Fruit fly (Drosophila melanogaster): ENCODE results near the gene CG7218.
A peak's percentile ranks its signal among the peaks of the same experiment; 100 is the strongest.

Gene CG7218

DNA sequence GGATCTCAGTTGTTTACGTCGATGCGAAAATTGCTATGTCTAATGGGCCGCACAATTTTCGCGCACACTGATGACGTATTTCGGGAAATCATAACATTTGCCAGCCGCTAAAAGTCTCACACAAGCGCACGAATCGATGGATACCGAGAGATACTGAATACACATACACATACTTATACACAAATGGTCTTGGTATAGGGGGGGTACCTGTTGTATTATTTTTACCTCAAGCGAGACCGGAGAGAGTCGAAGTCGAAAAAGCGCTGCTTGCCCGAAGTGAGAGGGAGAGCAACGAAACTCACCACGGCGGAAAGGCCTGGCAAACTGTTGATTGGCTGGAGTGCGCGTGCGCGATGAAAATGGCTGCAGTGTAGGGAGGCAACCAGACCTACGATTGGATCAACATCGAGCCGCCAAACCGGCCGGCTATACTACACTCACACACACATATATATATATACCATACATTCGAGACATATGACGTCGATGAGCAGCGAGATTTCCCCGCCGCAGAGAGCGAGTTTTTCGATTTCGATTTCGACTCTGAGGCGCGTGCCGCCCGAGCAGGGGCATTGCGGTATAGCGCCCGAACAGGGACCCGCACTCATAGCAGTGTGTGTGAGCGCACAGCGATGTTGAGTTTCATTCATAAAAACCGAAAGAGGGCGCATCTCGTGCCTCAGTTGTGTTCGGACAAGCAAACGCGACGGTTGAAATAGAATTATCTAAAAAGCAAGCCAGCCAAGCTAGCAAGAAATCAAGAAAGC, 42.6 kb downstream of the CG7218 start (continued):
- TF ChIP-seq CG42726 (GFP tag; IDR thresholded peaks at IDR 0.05; ENCODE audit: partially characterized antibody) (0 out of 2 replicates have a peak, but pooled peaks have one; percentile 8), CG9437 (GFP tag; optimal IDR thresholded peaks at IDR 0.05) (no peak), CG1602 (GFP tag; optimal IDR thresholded peaks at IDR 0.05) (no peak), Max (GFP tag; optimal IDR thresholded peaks at IDR 0.05) (no peak), HLHmδ (GFP tag; optimal IDR thresholded peaks at IDR 0.05) (peak; percentile 85), gcm (GFP tag; optimal IDR thresholded peaks at IDR 0.05) (peak; percentile 68), cg (GFP tag; optimal IDR thresholded peaks at IDR 0.05) (peak; percentile 97), mirr (GFP tag; optimal IDR thresholded peaks at IDR 0.05) (peak; percentile 8), CG8089 (GFP tag; optimal IDR thresholded peaks at IDR 0.05) (no peak), CG12104 (GFP tag; optimal IDR thresholded peaks at IDR 0.05) (no peak), sens-2 (GFP tag; IDR thresholded peaks at IDR 0.05) (no peak), gsb (GFP tag; IDR thresholded peaks at IDR 0.05) (no peak), cwo (GFP tag; optimal IDR thresholded peaks at IDR 0.05) (peak; percentile 4), CG34224 (GFP tag; IDR thresholded peaks at IDR 0.05; ENCODE audit: partially characterized antibody) (no peak), wek (GFP tag; optimal IDR thresholded peaks at IDR 0.05) (peak; percentile 2), stc (GFP tag; IDR thresholded peaks at IDR 0.05) (no peak), PHDP (tag; optimal IDR thresholded peaks at IDR 0.05) (peak; percentile 9), jing (GFP tag; optimal IDR thresholded peaks at IDR 0.05) (peak; percentile 23), CG7357 (GFP tag; IDR thresholded peaks at IDR 0.05) (no peak), dpn (GFP tag; optimal IDR thresholded peaks at IDR 0.05) (peak in 1 of 2 experiments; percentile 6), cad (GFP tag; optimal IDR thresholded peaks at IDR 0.05) (peak; percentile 31), chn (GFP tag; optimal IDR thresholded peaks at IDR 0.05) (no peak), lola (GFP tag; optimal IDR thresholded peaks at IDR 0.05) (no peak), Hmr (GFP tag; optimal IDR thresholded peaks at IDR 0.05) (no peak), dmrt11E (tag; optimal IDR thresholded peaks at IDR 0.05) (no peak), CG3726 (GFP tag; IDR thresholded peaks at IDR 0.05) (no peak), Hsf (GFP tag; optimal IDR thresholded peaks at IDR 0.05) (no peak), Nf-YC (tag; optimal IDR thresholded peaks at IDR 0.05) (peak; percentile 99), ind (GFP tag; optimal IDR thresholded peaks at IDR 0.05) (no peak), nerfin-2 (GFP tag; IDR thresholded peaks at IDR 0.05; ENCODE audit: partially characterized antibody) (no peak), CG15011 (GFP tag; optimal IDR thresholded peaks at IDR 0.05) (no peak), Trl (optimal IDR thresholded peaks at IDR 0.05) (peak; percentile 82 to 91), Trl (GFP tag; optimal IDR thresholded peaks at IDR 0.05) (no peak), CG13894 (tag; optimal IDR thresholded peaks at IDR 0.05) (no peak), ato (GFP tag; IDR thresholded peaks at IDR 0.05; ENCODE audit: partially characterized antibody) (peak; percentile 15; the same call in 1 of the 2 replicates), sd (tag; optimal IDR thresholded peaks at IDR 0.05) (peak; percentile 22), Mrtf (GFP tag; IDR thresholded peaks at IDR 0.05) (no peak), Oaz (GFP tag; IDR thresholded peaks at IDR 0.05) (no peak), ci (GFP tag; IDR thresholded peaks at IDR 0.05) (peak; percentile 42; the same call in 1 of the 3 replicates), CG9797 (GFP tag; optimal IDR thresholded peaks at IDR 0.05) (no peak), sna (GFP tag; IDR thresholded peaks at IDR 0.05; ENCODE audit: partially characterized antibody) (0 out of 2 replicates have a peak, but pooled peaks have one; percentile 69), TFAM (GFP tag; optimal IDR thresholded peaks at IDR 0.05) (no peak), CG17568 (GFP tag; optimal IDR thresholded peaks at IDR 0.05) (no peak), vvl (GFP tag; IDR thresholded peaks at IDR 0.05) (peak; percentile 5; the same call in 1 of the 2 replicates), CG9215 (GFP tag; IDR thresholded peaks at IDR 0.05) (no peak), lab (GFP tag; optimal IDR thresholded peaks at IDR 0.05) (peak; percentile 41), sr (GFP tag; IDR thresholded peaks at IDR 0.05) (peak; percentile 49; the same call in 2 of the 3 replicates), CG9932 (GFP tag; IDR thresholded peaks at IDR 0.05) (no peak; the same call in 1 of the 2 replicates), stwl (tag; optimal IDR thresholded peaks at IDR 0.05) (no peak)

All from whole organism, embryonic.